In genomic region chr2L:21784790-21785425, dm6 we compare ENCODE assay signal across 1 fruit fly cellular context.
TF ChIP-seq lines count a peak whose summit lies in the region.

No protein-coding gene starts in this region.

TF ChIP-seq in whole organism, embryonic, 481 proteins besides CTCF, POLR2A, EP300 and RAD21 (continued from another document and continues in another):
- TF ChIP-seq chn (GFP tag; optimal IDR thresholded peaks at IDR 0.05; lab: Kevin White, UChicago) (no peak), gsb-n (tag; optimal IDR thresholded peaks at IDR 0.05; lab: Kevin White, UChicago) (no peak), CG43689 (GFP tag; IDR thresholded peaks at IDR 0.05; lab: Robert Waterston, UW) (no peak), dmrt99B (tag; optimal IDR thresholded peaks at IDR 0.05; lab: Kevin White, UChicago) (peak; percentile 46), tio (GFP tag; optimal IDR thresholded peaks at IDR 0.05; lab: Kevin White, UChicago) (no peak), Abd-B (GFP tag; optimal IDR thresholded peaks at IDR 0.05; lab: Kevin White, UChicago) (peak; percentile 2), CG1647 (GFP tag; optimal IDR thresholded peaks at IDR 0.05; lab: Kevin White, UChicago) (no peak), Dp (GFP tag; optimal IDR thresholded peaks at IDR 0.05; lab: Kevin White, UChicago) (no peak), chinmo (GFP tag; IDR thresholded peaks at IDR 0.05; lab: Robert Waterston, UW; ENCODE audit: partially characterized antibody) (no peak), CG4707 (GFP tag; optimal IDR thresholded peaks at IDR 0.05; lab: Kevin White, UChicago) (no peak), h (optimal IDR thresholded peaks at IDR 0.05; lab: Kevin White, UChicago) (no peak), sima (GFP tag; optimal IDR thresholded peaks at IDR 0.05; lab: Kevin White, UChicago) (no peak), al (GFP tag; IDR thresholded peaks at IDR 0.05; lab: Robert Waterston, UW) (no peak), mld (GFP tag; IDR thresholded peaks at IDR 0.05; lab: Robert Waterston, UW; ENCODE audit: partially characterized antibody) (no peak), HmgD (GFP tag; optimal IDR thresholded peaks at IDR 0.05; lab: Kevin White, UChicago) (no peak), hb (GFP tag; IDR thresholded peaks at IDR 0.05; lab: Robert Waterston, UW; ENCODE audit: partially characterized antibody) (no peak), CG4617 (GFP tag; optimal IDR thresholded peaks at IDR 0.05; lab: Kevin White, UChicago; ENCODE audit: borderline replicate concordance) (no peak), CG5953 (GFP tag; IDR thresholded peaks at IDR 0.05; lab: Robert Waterston, UW) (no peak), zf30C (GFP tag; optimal IDR thresholded peaks at IDR 0.05; lab: Kevin White, UChicago) (no peak), CG1603 (tag; optimal IDR thresholded peaks at IDR 0.05; lab: Kevin White, UChicago) (no peak), lola (GFP tag; optimal IDR thresholded peaks at IDR 0.05; lab: Kevin White, UChicago) (peak in 1 of 3 experiments; percentile 30), CG6654 (GFP tag; optimal IDR thresholded peaks at IDR 0.05; lab: Kevin White, UChicago) (no peak), Lpt (GFP tag; optimal IDR thresholded peaks at IDR 0.05; lab: Kevin White, UChicago) (no peak), GATAe (GFP tag; conservative IDR thresholded peaks at IDR 0.05; lab: Robert Waterston, UW) (no peak), CG3281 (GFP tag; optimal IDR thresholded peaks at IDR 0.05; lab: Kevin White, UChicago) (peak; percentile 24), CG15479 (GFP tag; optimal IDR thresholded peaks at IDR 0.05; lab: Kevin White, UChicago) (no peak), gfzf (GFP tag; optimal IDR thresholded peaks at IDR 0.05; lab: Kevin White, UChicago) (no peak), bowl (GFP tag; IDR thresholded peaks at IDR 0.05; lab: Robert Waterston, UW) (no peak), Scr (GFP tag; IDR thresholded peaks at IDR 0.05; lab: Robert Waterston, UW; ENCODE audit: partially characterized antibody) (no peak), CG1529 (GFP tag; optimal IDR thresholded peaks at IDR 0.05; lab: Kevin White, UChicago) (no peak), CG12219 (GFP tag; optimal IDR thresholded peaks at IDR 0.05; lab: Kevin White, UChicago) (no peak), CG32767 (GFP tag; IDR thresholded peaks at IDR 0.05; lab: Robert Waterston, UW) (no peak), wdn (GFP tag; IDR thresholded peaks at IDR 0.05; lab: Robert Waterston, UW) (no peak), trem (tag; optimal IDR thresholded peaks at IDR 0.05; lab: Kevin White, UChicago) (no peak), CG8924 (tag; optimal IDR thresholded peaks at IDR 0.05; lab: Kevin White, UChicago) (peak; percentile 16), HHEX (GFP tag; optimal IDR thresholded peaks at IDR 0.05; lab: Kevin White, UChicago) (no peak), amos (GFP tag; IDR thresholded peaks at IDR 0.05; lab: Robert Waterston, UW; ENCODE audit: partially characterized antibody) (no peak), Meics (GFP tag; optimal IDR thresholded peaks at IDR 0.05; lab: Kevin White, UChicago) (peak; percentile 27), CG4328 (GFP tag; optimal IDR thresholded peaks at IDR 0.05; lab: Kevin White, UChicago) (no peak), sd (tag; optimal IDR thresholded peaks at IDR 0.05; lab: Kevin White, UChicago) (no peak), esg (GFP tag; conservative IDR thresholded peaks at IDR 0.05; lab: Robert Waterston, UW) (no peak), CG2116 (GFP tag; optimal IDR thresholded peaks at IDR 0.05; lab: Kevin White, UChicago) (no peak), tna (GFP tag; IDR thresholded peaks at IDR 0.05; lab: Robert Waterston, UW; ENCODE audit: partially characterized antibody) (no peak), Doc2 (GFP tag; IDR thresholded peaks at IDR 0.05; lab: Robert Waterston, UW) (no peak), CG9876 (GFP tag; optimal IDR thresholded peaks at IDR 0.05; lab: Kevin White, UChicago) (no peak), CG8944 (GFP tag; optimal IDR thresholded peaks at IDR 0.05; lab: Kevin White, UChicago) (no peak), CG17385 (GFP tag; optimal IDR thresholded peaks at IDR 0.05; lab: Kevin White, UChicago) (no peak), ara (GFP tag; IDR thresholded peaks at IDR 0.05; lab: Robert Waterston, UW) (no peak), br (optimal IDR thresholded peaks at IDR 0.05; lab: Kevin White, UChicago) (no peak), ind (GFP tag; optimal IDR thresholded peaks at IDR 0.05; lab: Kevin White, UChicago) (no peak), CG8765 (GFP tag; IDR thresholded peaks at IDR 0.05; lab: Robert Waterston, UW) (no peak), Kr (GFP tag; optimal IDR thresholded peaks at IDR 0.05; lab: Kevin White, UChicago) (no peak), Ssrp (tag; optimal IDR thresholded peaks at IDR 0.05; lab: Kevin White, UChicago) (peak; percentile 1), hbn (GFP tag; IDR thresholded peaks at IDR 0.05; lab: Robert Waterston, UW; ENCODE audit: partially characterized antibody) (no peak), Rfx (GFP tag; IDR thresholded peaks at IDR 0.05; lab: Robert Waterston, UW) (no peak), Jarid2 (GFP tag; optimal IDR thresholded peaks at IDR 0.05; lab: Kevin White, UChicago) (no peak), zen (tag; optimal IDR thresholded peaks at IDR 0.05; lab: Kevin White, UChicago) (no peak), Spps (tag; optimal IDR thresholded peaks at IDR 0.05; lab: Kevin White, UChicago) (no peak), Usf (GFP tag; optimal IDR thresholded peaks at IDR 0.05; lab: Kevin White, UChicago) (no peak), CG17912 (GFP tag; optimal IDR thresholded peaks at IDR 0.05; lab: Kevin White, UChicago) (no peak), Dip2 (GFP tag; IDR thresholded peaks at IDR 0.05; lab: Robert Waterston, UW) (no peak), CG12942 (GFP tag; optimal IDR thresholded peaks at IDR 0.05; lab: Kevin White, UChicago) (no peak), tx (GFP tag; optimal IDR thresholded peaks at IDR 0.05; lab: Kevin White, UChicago) (no peak), CG34422 (GFP tag; IDR thresholded peaks at IDR 0.05; lab: Robert Waterston, UW) (no peak), btn (GFP tag; optimal IDR thresholded peaks at IDR 0.05; lab: Kevin White, UChicago) (no peak), Myb (GFP tag; optimal IDR thresholded peaks at IDR 0.05; lab: Kevin White, UChicago) (no peak), CG9437 (GFP tag; optimal IDR thresholded peaks at IDR 0.05; lab: Kevin White, UChicago) (no peak), CG6689 (GFP tag; IDR thresholded peaks at IDR 0.05; lab: Robert Waterston, UW) (no peak), da (GFP tag; optimal IDR thresholded peaks at IDR 0.05; lab: Kevin White, UChicago) (no peak), klu (GFP tag; IDR thresholded peaks at IDR 0.05; lab: Robert Waterston, UW) (no peak), CG6813 (GFP tag; optimal IDR thresholded peaks at IDR 0.05; lab: Kevin White, UChicago) (peak; percentile 1), ems (GFP tag; optimal IDR thresholded peaks at IDR 0.05; lab: Kevin White, UChicago) (no peak), cato (GFP tag; optimal IDR thresholded peaks at IDR 0.05; lab: Kevin White, UChicago; ENCODE audit: borderline replicate concordance) (no peak), nmo (GFP tag; optimal IDR thresholded peaks at IDR 0.05; lab: Kevin White, UChicago) (peak; percentile 45), ci (GFP tag; IDR thresholded peaks at IDR 0.05; lab: Robert Waterston, UW) (no peak), CG11456 (GFP tag; IDR thresholded peaks at IDR 0.05; lab: Robert Waterston, UW) (no peak), CG12236 (GFP tag; optimal IDR thresholded peaks at IDR 0.05; lab: Kevin White, UChicago) (no peak), salm (tag; optimal IDR thresholded peaks at IDR 0.05; lab: Kevin White, UChicago) (no peak), vnd (GFP tag; IDR thresholded peaks at IDR 0.05; lab: Robert Waterston, UW; ENCODE audit: partially characterized antibody) (no peak), Aef1 (GFP tag; IDR thresholded peaks at IDR 0.05; lab: Robert Waterston, UW) (no peak), tin (GFP tag; optimal IDR thresholded peaks at IDR 0.05; lab: Kevin White, UChicago) (no peak), lilli (GFP tag; optimal IDR thresholded peaks at IDR 0.05; lab: Kevin White, UChicago) (peak; percentile 1), CG12155 (GFP tag; optimal IDR thresholded peaks at IDR 0.05; lab: Kevin White, UChicago) (no peak), CG14860 (GFP tag; IDR thresholded peaks at IDR 0.05; lab: Robert Waterston, UW; ENCODE audit: partially characterized antibody) (no peak), HLH3B (GFP tag; IDR thresholded peaks at IDR 0.05; lab: Robert Waterston, UW) (no peak), CG13424 (tag; optimal IDR thresholded peaks at IDR 0.05; lab: Kevin White, UChicago) (peak; percentile 24), onecut (GFP tag; IDR thresholded peaks at IDR 0.05; lab: Robert Waterston, UW) (no peak), fd3F (GFP tag; optimal IDR thresholded peaks at IDR 0.05; lab: Kevin White, UChicago) (no peak), CG4404 (GFP tag; IDR thresholded peaks at IDR 0.05; lab: Robert Waterston, UW) (no peak), Dbx (GFP tag; IDR thresholded peaks at IDR 0.05; lab: Robert Waterston, UW) (no peak), MESR4 (GFP tag; optimal IDR thresholded peaks at IDR 0.05; lab: Kevin White, UChicago) (no peak), maf-S (GFP tag; optimal IDR thresholded peaks at IDR 0.05; lab: Kevin White, UChicago) (no peak), nom (GFP tag; optimal IDR thresholded peaks at IDR 0.05; lab: Kevin White, UChicago) (no peak), Dip3 (GFP tag; optimal IDR thresholded peaks at IDR 0.05; lab: Kevin White, UChicago) (no peak), vvl (GFP tag; IDR thresholded peaks at IDR 0.05; lab: Robert Waterston, UW) (no peak), disco-r (GFP tag; optimal IDR thresholded peaks at IDR 0.05; lab: Kevin White, UChicago) (no peak), cg (GFP tag; optimal IDR thresholded peaks at IDR 0.05; lab: Kevin White, UChicago) (no peak), Sry-β (GFP tag; optimal IDR thresholded peaks at IDR 0.05; lab: Kevin White, UChicago) (no peak), gce (GFP tag; IDR thresholded peaks at IDR 0.05; lab: Robert Waterston, UW) (no peak), odd (GFP tag; optimal IDR thresholded peaks at IDR 0.05; lab: Kevin White, UChicago) (no peak), Optix (GFP tag; IDR thresholded peaks at IDR 0.05; lab: Robert Waterston, UW) (no peak), BtbVII (GFP tag; optimal IDR thresholded peaks at IDR 0.05; lab: Kevin White, UChicago) (no peak), wor (GFP tag; IDR thresholded peaks at IDR 0.05; lab: Robert Waterston, UW) (no peak), MBD-R2 (GFP tag; IDR thresholded peaks at IDR 0.05; lab: Robert Waterston, UW) (no peak), fd102C (GFP tag; optimal IDR thresholded peaks at IDR 0.05; lab: Kevin White, UChicago) (no peak), Antp (GFP tag; optimal IDR thresholded peaks at IDR 0.05; lab: Kevin White, UChicago) (no peak), gt (GFP tag; IDR thresholded peaks at IDR 0.05; lab: Robert Waterston, UW) (no peak), CG8089 (GFP tag; optimal IDR thresholded peaks at IDR 0.05; lab: Kevin White, UChicago) (no peak), CG16779 (GFP tag; IDR thresholded peaks at IDR 0.05; lab: Robert Waterston, UW) (no peak), CG8388 (GFP tag; optimal IDR thresholded peaks at IDR 0.05; lab: Kevin White, UChicago) (peak; percentile 16), CG31388 (GFP tag; optimal IDR thresholded peaks at IDR 0.05; lab: Kevin White, UChicago) (no peak), gro (GFP tag; optimal IDR thresholded peaks at IDR 0.05; lab: Kevin White, UChicago) (no peak), CG3847 (GFP tag; IDR thresholded peaks at IDR 0.05; lab: Robert Waterston, UW) (no peak), CG10321 (GFP tag; IDR thresholded peaks at IDR 0.05; lab: Robert Waterston, UW) (no peak), CG30403 (GFP tag; optimal IDR thresholded peaks at IDR 0.05; lab: Kevin White, UChicago) (peak; percentile 22), usp (GFP tag; optimal IDR thresholded peaks at IDR 0.05; lab: Kevin White, UChicago) (no peak), ase (GFP tag; IDR thresholded peaks at IDR 0.05; lab: Robert Waterston, UW) (no peak), pho (GFP tag; optimal IDR thresholded peaks at IDR 0.05; lab: Kevin White, UChicago) (no peak), CG14441 (GFP tag; IDR thresholded peaks at IDR 0.05; lab: Robert Waterston, UW) (no peak), CG16815 (GFP tag; optimal IDR thresholded peaks at IDR 0.05; lab: Kevin White, UChicago) (no peak), CG11560 (tag; IDR thresholded peaks at IDR 0.05; lab: Robert Waterston, UW) (no peak), Bteb2 (GFP tag; optimal IDR thresholded peaks at IDR 0.05; lab: Kevin White, UChicago) (no peak), CG18476 (GFP tag; optimal IDR thresholded peaks at IDR 0.05; lab: Kevin White, UChicago) (no peak), CG10565 (GFP tag; optimal IDR thresholded peaks at IDR 0.05; lab: Kevin White, UChicago) (no peak), CG15073 (GFP tag; optimal IDR thresholded peaks at IDR 0.05; lab: Kevin White, UChicago) (no peak), wek (GFP tag; optimal IDR thresholded peaks at IDR 0.05; lab: Kevin White, UChicago) (no peak), CG13296 (GFP tag; optimal IDR thresholded peaks at IDR 0.05; lab: Kevin White, UChicago) (no peak), sim (GFP tag; IDR thresholded peaks at IDR 0.05; lab: Robert Waterston, UW) (no peak), bsh (GFP tag; optimal IDR thresholded peaks at IDR 0.05; lab: Kevin White, UChicago) (no peak), CG6175 (GFP tag; IDR thresholded peaks at IDR 0.05; lab: Robert Waterston, UW) (no peak), Dref (GFP tag; IDR thresholded peaks at IDR 0.05; lab: Robert Waterston, UW) (no peak), CG11093 (GFP tag; IDR thresholded peaks at IDR 0.05; lab: Robert Waterston, UW) (no peak), dimm (GFP tag; IDR thresholded peaks at IDR 0.05; lab: Robert Waterston, UW) (no peak), ranshi (GFP tag; IDR thresholded peaks at IDR 0.05; lab: Robert Waterston, UW) (no peak), eyg (GFP tag; optimal IDR thresholded peaks at IDR 0.05; lab: Kevin White, UChicago) (no peak), HLH4C (GFP tag; IDR thresholded peaks at IDR 0.05; lab: Robert Waterston, UW; ENCODE audit: partially characterized antibody) (no peak), pzg (GFP tag; optimal IDR thresholded peaks at IDR 0.05; lab: Kevin White, UChicago) (no peak), Asciz (GFP tag; optimal IDR thresholded peaks at IDR 0.05; lab: Kevin White, UChicago) (no peak), gsb (GFP tag; IDR thresholded peaks at IDR 0.05; lab: Robert Waterston, UW) (no peak), CG7839 (tag; optimal IDR thresholded peaks at IDR 0.05; lab: Kevin White, UChicago) (peak; percentile 42), CG14667 (GFP tag; IDR thresholded peaks at IDR 0.05; lab: Robert Waterston, UW) (no peak)
